Worm (Caenorhabditis elegans) whole organism, young adult: ENCODE data around the gene alx-1.

Experiments
- B0019.2 ChIP-seq: fragments of 200-800 bp; sonication (Bioruptor generic); conservative IDR thresholded peaks from 2 replicates; pipeline ENCODE4 v1.3.6; 2022; ENCODE audit warnings: missing genetic modification reagents, missing genetic modification characterization, missing compliant biosample characterization
- B0035.1 ChIP-seq: sonication (generic microtip); optimal IDR thresholded peaks from 2 replicates; lab custom pipeline; 2016; ENCODE audit warnings: missing genetic modification characterization, mild to moderate bottlenecking, missing compliant biosample characterization, missing genotype, missing genetic modification reagents
- B0261.1 ChIP-seq: sonication (generic microtip); optimal IDR thresholded peaks from 2 replicates; lab custom pipeline; 2016; ENCODE audit warnings: mild to moderate bottlenecking, missing genetic modification characterization, moderate library complexity, missing compliant biosample characterization
- C17E4.6 ChIP-seq: fragments of 200-800 bp; sonication (Bioruptor generic); IDR thresholded peaks from 2 replicates; pipeline ENCODE4 v1.3.6; 2022; ENCODE audit warnings: missing genetic modification reagents, missing genetic modification characterization, missing compliant biosample characterization
- D2030.7 ChIP-seq: fragments of 200-800 bp; sonication (Bioruptor generic); IDR thresholded peaks from 2 replicates; pipeline ENCODE4 v1.3.6; 2022; ENCODE audit warnings: missing genetic modification reagents, missing genetic modification characterization, missing compliant biosample characterization
- F23B12.7 ChIP-seq: sonication (generic microtip); optimal IDR thresholded peaks from 2 replicates; lab custom pipeline; 2017; ENCODE audit warnings: missing genetic modification characterization, mild to moderate bottlenecking, missing compliant biosample characterization, antibody characterized with exemption, moderate library complexity; ENCODE audit not compliant: insufficient read depth
- F49E8.2 ChIP-seq: sonication (generic microtip); optimal IDR thresholded peaks from 3 replicates; lab custom pipeline; 2017; ENCODE audit warnings: missing genetic modification characterization, mild to moderate bottlenecking, missing compliant biosample characterization, antibody characterized with exemption, moderate library complexity; ENCODE audit not compliant: insufficient read depth
- F52B5.7 ChIP-seq: sonication (generic microtip); optimal IDR thresholded peaks from 2 replicates; lab custom pipeline; 2016; ENCODE audit warnings: mild to moderate bottlenecking, missing genetic modification characterization, missing compliant biosample characterization
- F55B11.4 ChIP-seq: sonication (generic microtip); optimal IDR thresholded peaks from 2 replicates; lab custom pipeline; 2016; ENCODE audit warnings: missing compliant biosample characterization, missing genetic modification characterization, borderline replicate concordance; ENCODE audit not compliant: insufficient read depth
- F57C9.4 ChIP-seq: sonication (generic microtip); optimal IDR thresholded peaks from 2 replicates; lab custom pipeline; 2017; ENCODE audit warnings: mild to moderate bottlenecking, missing genetic modification characterization, missing compliant biosample characterization
- K11D2.4 ChIP-seq: fragments of 200-800 bp; sonication (Bioruptor generic); IDR thresholded peaks from 2 replicates; pipeline ENCODE4 v1.3.6; 2022; ENCODE audit warnings: missing genetic modification reagents, missing genetic modification characterization, missing compliant biosample characterization
- Y79H2A.3 ChIP-seq: fragments of 200-800 bp; sonication (Bioruptor generic); conservative IDR thresholded peaks from 2 replicates; pipeline ENCODE4 v1.3.6; 2022; ENCODE audit warnings: missing genetic modification reagents, missing genetic modification characterization, missing compliant biosample characterization
- aptf-2 ChIP-seq: fragments of 200-800 bp; sonication (Bioruptor generic); conservative IDR thresholded peaks from 2 replicates; pipeline ENCODE4 v1.3.6; 2022; ENCODE audit warnings: missing genetic modification reagents, missing genetic modification characterization, missing compliant biosample characterization
- attf-3 ChIP-seq: fragments of 200-800 bp; sonication (Bioruptor generic); conservative IDR thresholded peaks from 2 replicates; pipeline ENCODE4 v1.3.6; 2022; ENCODE audit warnings: missing genetic modification reagents, missing genetic modification characterization, missing compliant biosample characterization
- attf-5 ChIP-seq: fragments of 200-800 bp; sonication (Bioruptor generic); optimal IDR thresholded peaks from 2 replicates; lab custom pipeline; 2018; ENCODE audit warnings: mild to moderate bottlenecking, missing genetic modification characterization, missing compliant biosample characterization
- ceh-79 ChIP-seq: sonication (generic microtip); optimal IDR thresholded peaks from 2 replicates; lab custom pipeline; 2017; ENCODE audit warnings: mild to moderate bottlenecking, missing genetic modification characterization, missing compliant biosample characterization
- ceh-91 ChIP-seq: fragments of 200-800 bp; sonication (Bioruptor generic); IDR thresholded peaks from 2 replicates; pipeline ENCODE4 v1.3.6; 2022; ENCODE audit warnings: missing genetic modification reagents, missing genetic modification characterization, missing compliant biosample characterization
- fkh-3 ChIP-seq: sonication (generic microtip); optimal IDR thresholded peaks from 2 replicates; lab custom pipeline; 2016; ENCODE audit warnings: mild to moderate bottlenecking, missing genetic modification characterization, missing compliant biosample characterization
- hmg-20 ChIP-seq: fragments of 200-800 bp; sonication (Bioruptor generic); IDR thresholded peaks from 2 replicates; pipeline ENCODE4 v1.3.6; 2022; ENCODE audit warnings: missing genetic modification reagents, missing genetic modification characterization, missing compliant biosample characterization
- lin-54 ChIP-seq: fragments of 200-800 bp; sonication (Bioruptor generic); optimal IDR thresholded peaks from 2 replicates; lab custom pipeline; 2018; ENCODE audit warnings: mild to moderate bottlenecking, missing genetic modification characterization, missing compliant biosample characterization
- madf-10 ChIP-seq: sonication (generic microtip); optimal IDR thresholded peaks from 2 replicates; lab custom pipeline; 2016; ENCODE audit warnings: mild to moderate bottlenecking, missing genetic modification characterization, missing compliant biosample characterization
- madf-3 ChIP-seq: fragments of 200-800 bp; sonication (Bioruptor generic); IDR thresholded peaks from 2 replicates; pipeline ENCODE4 v1.3.6; 2022; ENCODE audit warnings: missing genetic modification reagents, missing genetic modification characterization, missing compliant biosample characterization
- nhr-90 ChIP-seq: sonication (generic microtip); optimal IDR thresholded peaks from 2 replicates; lab custom pipeline; 2016; ENCODE audit warnings: missing genotype, mild to moderate bottlenecking, missing genetic modification characterization, missing compliant biosample characterization
- pha-4 ChIP-seq: fragments of 150-350 bp; sonication (generic microtip); optimal IDR thresholded peaks from 2 replicates; lab custom pipeline; 2014; ENCODE audit warnings: missing biosample characterization, missing genetic modification reagents, missing genetic modification characterization
- rec-8 ChIP-seq, 2 experiments: sonication (generic microtip); optimal IDR thresholded peaks; 2 replicates each; lab custom pipeline; 2016; ENCODE audit warnings: mild to moderate bottlenecking in 2 of 2, missing genetic modification characterization in 2 of 2, missing genetic modification reagents in 2 of 2, missing genotype in 2 of 2, missing biosample characterization in 1 of 2, missing compliant biosample characterization in 1 of 2, moderate library complexity in 1 of 2
- repo-1 ChIP-seq: sonication (generic microtip); optimal IDR thresholded peaks from 2 replicates; lab custom pipeline; 2017; ENCODE audit warnings: mild to moderate bottlenecking, missing genetic modification characterization, missing compliant biosample characterization
- rpc-1 ChIP-seq, 2 experiments: fragments of 150-350 bp in 1 of 2; sonication (generic microtip) in 1 of 2; optimal IDR thresholded peaks; 2 replicates each; lab custom pipeline; 2014 to 2018; ENCODE audit warnings: missing biosample characterization in 1 of 2, missing genetic modification characterization in 1 of 2, missing genetic modification reagents in 1 of 2, missing genotype in 1 of 2
- sdz-38 ChIP-seq: sonication (generic microtip); optimal IDR thresholded peaks from 2 replicates; lab custom pipeline; 2016; ENCODE audit warnings: missing genotype, missing genetic modification characterization, missing compliant biosample characterization
- tbp1 ChIP-seq: fragments of 200-800 bp; sonication (Bioruptor generic); optimal IDR thresholded peaks from 2 replicates; lab custom pipeline; 2018; ENCODE audit warnings: mild to moderate bottlenecking, missing genetic modification characterization, missing compliant biosample characterization
- unc-62 ChIP-seq: fragments of 150-350 bp; optimal IDR thresholded peaks from 2 replicates; lab custom pipeline; 2014; ENCODE audit warnings: missing biosample characterization, missing genetic modification reagents, missing genetic modification characterization
- xnd-1 ChIP-seq: sonication (generic microtip); optimal IDR thresholded peaks from 2 replicates; lab custom pipeline; 2016; ENCODE audit warnings: missing genotype, missing genetic modification reagents, missing genetic modification characterization, missing compliant biosample characterization
- zim-3 ChIP-seq: sonication (generic microtip); optimal IDR thresholded peaks from 2 replicates; lab custom pipeline; 2017; ENCODE audit warnings: mild to moderate bottlenecking, missing genetic modification characterization, moderate library complexity, missing compliant biosample characterization
- ztf-22 ChIP-seq: fragments of 200-800 bp; sonication (Bioruptor generic); optimal IDR thresholded peaks from 2 replicates; lab custom pipeline; 2018; ENCODE audit warnings: mild to moderate bottlenecking, missing genetic modification characterization, moderate library complexity, missing compliant biosample characterization
- ztf-3 ChIP-seq: fragments of 200-800 bp; sonication (Bioruptor generic); optimal IDR thresholded peaks from 2 replicates; lab custom pipeline; 2018; ENCODE audit warnings: mild to moderate bottlenecking, missing genetic modification characterization, missing compliant biosample characterization
- ztf-6 ChIP-seq: fragments of 200-800 bp; sonication (Bioruptor generic); IDR thresholded peaks from 2 replicates; pipeline ENCODE4 v1.3.6; 2022; ENCODE audit warnings: missing genetic modification reagents, missing genetic modification characterization, missing compliant biosample characterization

The alx-1 gene

ce11 chrIII:9922874-9923273, 34.3 kb upstream of the alx-1 start, which contains the start of gene cbp-2:
Gene cbp-2 (plus strand): TSS chrIII:9923174.
- TF ChIP-seq C17E4.6 (GFP tag; lab: Robert Waterston, UW): no peak

- no peak for TF ChIP-seq madf-3 (GFP tag; lab: Robert Waterston, UW)
- no peak for TF ChIP-seq B0261.1
- TF ChIP-seq zim-3 (tag; lab: Kevin White, UChicago): no peak
- TF ChIP-seq F57C9.4 (tag; lab: Kevin White, UChicago): no peak
- TF ChIP-seq repo-1: no peak
- no peak for TF ChIP-seq unc-62 (GFP tag; lab: Kevin White, UChicago)
- no peak for TF ChIP-seq K11D2.4 (GFP tag; lab: Robert Waterston, UW)
- no peak for TF ChIP-seq rec-8 (tag; optimal IDR thresholded peaks at IDR 0.05; lab: Kevin White, UChicago)
- no peak for TF ChIP-seq fkh-3
- no peak for TF ChIP-seq sdz-38 (tag; lab: Kevin White, UChicago)
- TF ChIP-seq ztf-6 (GFP tag; lab: Robert Waterston, UW): no peak
- TF ChIP-seq aptf-2 (GFP tag; lab: Robert Waterston, UW): no peak
- no peak for TF ChIP-seq pha-4 (tag; lab: Kevin White, UChicago)
- no peak for TF ChIP-seq F55B11.4 (tag; lab: Kevin White, UChicago)
- no peak for TF ChIP-seq ceh-79 (tag; lab: Kevin White, UChicago)
- TF ChIP-seq F49E8.2 (tag; lab: Kevin White, UChicago): no peak
- no peak for TF ChIP-seq C17E4.6 (GFP tag; lab: Robert Waterston, UW)
- no peak for TF ChIP-seq xnd-1
- TF ChIP-seq lin-54 (GFP tag; lab: Kevin White, UChicago): no peak
Observed at ce11 chrIII:9926650-9927049, 30.5 kb upstream of the alx-1 start, which contains the start of gene ttr-3. Gene ttr-3 (minus strand): TSS chrIII:9926750.

ce11 chrIII:9927378-9927777, 29.8 kb upstream of the alx-1 start, which contains the start of gene ttr-2:
Gene ttr-2 (plus strand): TSS chrIII:9927769.
- TF ChIP-seq hmg-20 (GFP tag; lab: Robert Waterston, UW): no peak
- TF ChIP-seq D2030.7: no peak
- TF ChIP-seq B0035.1 (tag; lab: Kevin White, UChicago): no peak
- TF ChIP-seq xnd-1: no peak
- TF ChIP-seq ztf-3 (GFP tag; lab: Kevin White, UChicago): no peak
- TF ChIP-seq Y79H2A.3 (GFP tag; lab: Robert Waterston, UW): no peak
- TF ChIP-seq attf-3 (GFP tag; lab: Robert Waterston, UW): no peak
- no peak for TF ChIP-seq rpc-1 (optimal IDR thresholded peaks at IDR 0.05; lab: Kevin White, UChicago)
- TF ChIP-seq rpc-1 (tag; optimal IDR thresholded peaks at IDR 0.05; lab: Kevin White, UChicago): no peak
- no peak for TF ChIP-seq tbp1 (GFP tag; lab: Kevin White, UChicago)
- no peak for TF ChIP-seq B0019.2 (GFP tag; lab: Robert Waterston, UW)
- TF ChIP-seq F52B5.7 (tag; lab: Kevin White, UChicago): no peak
- no peak for TF ChIP-seq ztf-22 (GFP tag; lab: Kevin White, UChicago)
- TF ChIP-seq F57C9.4 (tag; lab: Kevin White, UChicago): no peak
- TF ChIP-seq aptf-2 (GFP tag; lab: Robert Waterston, UW): no peak
- no peak for TF ChIP-seq madf-10 (tag; lab: Kevin White, UChicago)
- no peak for TF ChIP-seq F55B11.4 (tag; lab: Kevin White, UChicago)
- TF ChIP-seq F23B12.7 (tag; lab: Kevin White, UChicago): no peak
- no peak for TF ChIP-seq attf-5 (GFP tag; lab: Kevin White, UChicago)
- TF ChIP-seq ceh-91: no peak
- no peak for TF ChIP-seq nhr-90
- TF ChIP-seq, all 124 proteins: peak for 0
